Worm (Caenorhabditis elegans) whole organism, mixed stage, embryonic: ENCODE results near the gene Y80D3A.8.

Source experiments
- ces-1 ChIP-seq: fragments of 150-350 bp; optimal IDR thresholded peaks from 2 replicates; lab custom pipeline; 2014; ENCODE audit warnings: missing biosample characterization, missing genetic modification reagents, missing genetic modification characterization
- elt-3 ChIP-seq: fragments of 150-350 bp; optimal IDR thresholded peaks from 2 replicates; lab custom pipeline; 2014; ENCODE audit warnings: missing biosample characterization, missing genetic modification characterization
- lsy-2 ChIP-seq: fragments of 150-350 bp; optimal IDR thresholded peaks from 2 replicates; lab custom pipeline; 2014; ENCODE audit warnings: missing biosample characterization, missing genetic modification characterization
- mab-5 ChIP-seq: fragments of 150-350 bp; optimal IDR thresholded peaks from 2 replicates; lab custom pipeline; 2014; ENCODE audit warnings: missing biosample characterization, missing genetic modification characterization
- mep-1 ChIP-seq: fragments of 150-350 bp; optimal IDR thresholded peaks from 2 replicates; lab custom pipeline; 2017; ENCODE audit warnings: missing biosample characterization, missing genetic modification reagents, missing genetic modification characterization, inconsistent platforms
- mls-2 ChIP-seq: sonication (generic microtip); optimal IDR thresholded peaks from 2 replicates; lab custom pipeline; 2016; ENCODE audit warnings: mild to moderate bottlenecking, missing genetic modification characterization, moderate library complexity, missing compliant biosample characterization
- nhr-28 ChIP-seq: fragments of 150-350 bp; optimal IDR thresholded peaks from 2 replicates; lab custom pipeline; 2014; ENCODE audit warnings: missing biosample characterization, missing genetic modification characterization
- unc-120 ChIP-seq: sonication (generic microtip); optimal IDR thresholded peaks from 2 replicates; lab custom pipeline; 2017; ENCODE audit warnings: missing genetic modification characterization, missing compliant biosample characterization; ENCODE audit not compliant: poor library complexity, severe bottlenecking
- unc-62 ChIP-seq: fragments of 150-350 bp; optimal IDR thresholded peaks from 2 replicates; lab custom pipeline; 2014; ENCODE audit warnings: missing biosample characterization, missing genetic modification reagents, missing genetic modification characterization

ce11 chrV:18990238-18990901 is 49.9 kb downstream of the Y80D3A.8 start, which contains the start of the genes reps-1 and Y39B6A.37:
- TF ChIP-seq mab-5 (tag; lab: Kevin White, UChicago): no peak
- no peak for TF ChIP-seq unc-62 (GFP tag; lab: Kevin White, UChicago)
- TF ChIP-seq nhr-28 (tag; lab: Kevin White, UChicago): no peak
- no peak for TF ChIP-seq unc-120 (tag; lab: Kevin White, UChicago)
- no peak for TF ChIP-seq mls-2 (tag; lab: Kevin White, UChicago)
- TF ChIP-seq mep-1 (tag; lab: Kevin White, UChicago): peak; percentile 62
- TF ChIP-seq elt-3 (tag; lab: Kevin White, UChicago): no peak
- peak; percentile 24 for TF ChIP-seq lsy-2 (tag; lab: Kevin White, UChicago)
- peak; percentile 28 for TF ChIP-seq ces-1 (GFP tag; lab: Kevin White, UChicago)
